Worm (Caenorhabditis elegans): Measurements from ENCODE around the gene srd-51.
"Not testable (repeated sequence)": the region's sequence is repeated elsewhere in the genome, so short reads cannot be mapped to it uniquely, and the experiment has no call there.

- TF ChIP-seq egl-13 (tag; optimal IDR thresholded peaks at IDR 0.05) (peak; percentile 51), jun-1 (tag; optimal IDR thresholded peaks at IDR 0.05) (peak; percentile 55), dsc-1 (tag; optimal IDR thresholded peaks at IDR 0.05) (peak; percentile 84), lin-13 (GFP tag; optimal IDR thresholded peaks at IDR 0.05) (peak; percentile 38), elt-3 (tag; optimal IDR thresholded peaks at IDR 0.05) (peak in 3 of 6 experiments; percentile 18 to 35 (median 31)), elt-2 (tag; optimal IDR thresholded peaks at IDR 0.05) (peak; percentile 32), sup-37 (GFP tag; optimal IDR thresholded peaks at IDR 0.05) (peak; percentile 23)
- TF ChIP-seq egl-27 (tag; optimal IDR thresholded peaks at IDR 0.05); aha-1 (tag; optimal IDR thresholded peaks at IDR 0.05); unc-62 (GFP tag; optimal IDR thresholded peaks at IDR 0.05); ztf-4 (tag; optimal IDR thresholded peaks at IDR 0.05); nhr-12 (tag; optimal IDR thresholded peaks at IDR 0.05): not testable (repeated sequence)
Observed at ce11 chrX:13448665-13449099, 36.0 kb downstream of the srd-51 start.
